Fruit fly (Drosophila melanogaster) S2 (cell line): ENCODE results near the gene TTLL1A.

Source experiments
- CG8478 ChIP-seq: fragments of >200 bp; optimal IDR thresholded peaks from 2 replicates; lab custom pipeline; 2018
- CTCF ChIP-seq, 2 experiments: fragments of >200 bp; optimal IDR thresholded peaks; 2 replicates each; lab custom pipeline; 2018

The TTLL1A gene

DNA sequence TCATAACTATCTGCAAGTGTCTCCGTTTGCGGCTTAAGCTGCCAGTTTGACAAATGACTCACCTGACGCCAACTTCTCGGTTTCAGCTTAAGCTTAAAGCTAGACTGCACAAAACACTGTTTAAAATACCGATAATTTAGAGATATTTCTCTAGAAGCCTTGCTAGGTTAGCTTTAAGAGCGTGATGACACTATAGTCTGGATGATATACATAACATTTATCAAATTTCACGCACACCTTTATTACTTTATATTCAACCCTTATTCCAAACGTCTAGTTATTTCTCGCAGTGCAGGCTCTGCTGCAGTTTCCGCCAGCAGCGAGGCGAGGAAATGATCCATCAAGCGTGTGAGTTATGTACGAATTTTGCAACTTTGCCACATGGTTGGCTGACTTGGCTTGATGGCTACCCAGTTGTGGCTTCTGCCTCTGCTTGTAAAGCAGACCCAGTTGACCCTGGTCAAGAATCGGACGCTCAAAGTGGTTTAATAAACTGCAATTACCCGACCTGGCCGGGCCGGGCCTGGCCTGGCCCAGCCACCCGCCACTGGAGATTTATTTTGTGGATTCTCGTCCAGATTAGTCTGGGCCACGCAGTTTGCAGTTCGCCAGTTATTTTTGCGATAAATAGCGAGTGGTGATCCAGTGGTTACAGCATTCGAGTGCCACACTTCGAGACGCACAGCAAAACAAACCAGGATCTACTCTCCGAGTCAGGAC, 16.0 kb upstream of the TTLL1A start, which contains the start of gene CG12998:
TSS of gene CG12998 (plus strand) at position 436 of the 720 bp plus-strand sequence.
- no peak for TF ChIP-seq CTCF (optimal IDR thresholded peaks at IDR 0.05; lab: Kevin White, UChicago)
- no peak for TF ChIP-seq CG8478 (lab: Kevin White, UChicago)

- no peak for TF ChIP-seq CTCF (optimal IDR thresholded peaks at IDR 0.05; lab: Kevin White, UChicago)
- TF ChIP-seq CG8478 (lab: Kevin White, UChicago): no peak
Observed at dm6 chrX:17215004-17215403, 12.6 kb upstream of the TTLL1A start, which contains the start of gene CG5162. CG5162 (plus strand) TSS chrX:17215304.

dm6 chrX:17212007-17212406, 9.6 kb upstream of the TTLL1A start, which contains the start of gene CG18258:
CG18258 (plus strand) TSS chrX:17212307.
- TF ChIP-seq CTCF (optimal IDR thresholded peaks at IDR 0.05; lab: Kevin White, UChicago) (no peak), CG8478 (lab: Kevin White, UChicago) (no peak)

DNA sequence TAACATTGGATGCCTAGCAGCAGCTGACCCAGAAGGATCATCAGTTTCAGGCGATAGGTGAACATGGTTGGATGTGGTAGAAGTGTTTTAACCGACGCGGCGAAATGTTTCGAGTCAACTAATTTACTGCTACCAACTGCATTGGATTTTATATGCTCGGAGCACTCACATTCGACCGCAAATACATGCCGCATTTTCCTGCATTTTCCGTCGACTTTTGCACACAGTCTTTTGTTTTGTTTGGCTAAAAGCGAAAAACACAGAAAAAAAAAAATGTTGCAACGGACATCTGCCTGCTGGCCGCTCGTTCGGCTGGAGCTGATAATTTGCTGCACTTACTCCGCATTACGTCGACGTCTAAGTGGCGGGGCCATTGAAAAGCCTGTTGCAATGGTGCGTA, 7.5 kb upstream of the TTLL1A start, which contains the start of gene CG12995:
TSS of gene CG12995 (minus strand) at position 101 of the 400 bp plus-strand sequence.
- TF ChIP-seq CTCF (optimal IDR thresholded peaks at IDR 0.05; lab: Kevin White, UChicago) (no peak), CG8478 (lab: Kevin White, UChicago) (no peak)

- TF ChIP-seq CTCF (optimal IDR thresholded peaks at IDR 0.05; lab: Kevin White, UChicago): no peak
- no peak for TF ChIP-seq CG8478 (lab: Kevin White, UChicago)
Observed at dm6 chrX:17207865-17208486, 5.6 kb upstream of the TTLL1A start, which contains the start of gene CG32563. CG32563 (plus strand) TSS chrX:17208436.

DNA sequence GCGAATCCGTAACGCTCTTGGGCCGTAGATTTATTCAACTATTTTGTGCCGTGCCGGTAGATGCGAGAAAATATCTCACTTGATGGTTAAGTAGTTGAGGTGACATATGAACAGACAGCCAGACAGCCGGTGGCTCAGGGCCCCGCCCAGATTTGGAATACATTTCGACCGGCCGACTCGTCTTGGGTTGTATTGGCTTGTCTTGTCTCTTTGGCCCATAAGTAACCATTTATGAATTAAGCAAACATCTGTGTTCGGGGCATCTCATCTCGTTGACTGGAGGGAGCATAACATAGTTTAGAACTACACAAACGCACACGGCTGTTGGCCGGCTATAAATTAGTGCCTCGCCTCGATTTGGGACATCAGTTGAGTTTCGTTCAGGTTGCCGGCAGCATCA, 3.6 kb upstream of the TTLL1A start, which contains the start of gene CG32564:
TSS of gene CG32564 (plus strand) at position 362 of the 400 bp plus-strand sequence.
- TF ChIP-seq CG8478 (lab: Kevin White, UChicago): no peak
- no peak for TF ChIP-seq CTCF (optimal IDR thresholded peaks at IDR 0.05; lab: Kevin White, UChicago)

- no peak for TF ChIP-seq CTCF (optimal IDR thresholded peaks at IDR 0.05; lab: Kevin White, UChicago)
- TF ChIP-seq CG8478 (lab: Kevin White, UChicago): no peak
Observed at dm6 chrX:17205028-17205427, 2.6 kb upstream of the TTLL1A start.

DNA sequence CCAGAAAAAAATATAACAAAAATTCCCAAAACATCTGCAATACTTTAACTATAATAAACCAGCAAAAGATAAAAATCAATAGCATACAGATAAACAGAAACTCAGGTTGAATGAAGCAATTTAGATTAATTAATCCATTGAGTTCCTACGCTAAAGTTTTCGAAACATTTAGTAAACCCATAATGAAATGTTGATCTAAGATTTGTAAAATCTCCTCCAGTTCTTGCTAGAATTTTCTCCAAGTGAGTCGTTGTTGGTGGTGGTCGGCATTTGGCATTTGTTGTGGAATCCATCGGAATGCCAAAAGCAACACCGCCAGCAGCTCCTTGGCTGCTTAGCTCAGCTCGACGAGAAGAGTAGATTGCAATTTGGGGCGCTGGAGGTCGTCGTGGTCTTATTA, 14.2 kb downstream of the TTLL1A start:
- TF ChIP-seq CG8478 (lab: Kevin White, UChicago) (no peak), CTCF (optimal IDR thresholded peaks at IDR 0.05; lab: Kevin White, UChicago) (no peak)

- no peak for TF ChIP-seq CTCF (optimal IDR thresholded peaks at IDR 0.05; lab: Kevin White, UChicago)
- no peak for TF ChIP-seq CG8478 (lab: Kevin White, UChicago)
Observed at dm6 chrX:17187495-17187894, 14.9 kb downstream of the TTLL1A start.

dm6 chrX:17186432-17186831, 16.0 kb downstream of the TTLL1A start:
- TF ChIP-seq CTCF (optimal IDR thresholded peaks at IDR 0.05; lab: Kevin White, UChicago) (no peak), CG8478 (lab: Kevin White, UChicago) (no peak)

DNA sequence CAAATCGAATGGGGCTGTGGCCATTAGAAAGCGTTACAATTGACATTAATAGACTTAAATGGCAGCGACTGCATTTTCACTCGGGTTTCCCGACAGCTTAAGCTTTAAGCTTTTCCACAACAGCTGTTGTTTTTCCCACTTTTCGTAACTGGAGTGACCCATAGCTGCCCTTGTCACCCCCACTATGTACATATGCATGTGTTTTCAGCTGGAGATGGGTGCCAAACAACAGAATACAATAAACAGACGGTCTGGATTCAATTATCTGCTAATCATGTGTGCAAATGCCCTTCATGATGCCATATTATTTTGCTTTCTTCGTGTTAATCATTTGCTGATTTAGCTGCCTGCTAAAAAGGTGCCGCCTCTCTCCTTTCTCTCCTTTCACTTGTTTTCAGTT, 18.9 kb downstream of the TTLL1A start:
- TF ChIP-seq CTCF (optimal IDR thresholded peaks at IDR 0.05; lab: Kevin White, UChicago) (no peak), CG8478 (lab: Kevin White, UChicago) (no peak)

DNA sequence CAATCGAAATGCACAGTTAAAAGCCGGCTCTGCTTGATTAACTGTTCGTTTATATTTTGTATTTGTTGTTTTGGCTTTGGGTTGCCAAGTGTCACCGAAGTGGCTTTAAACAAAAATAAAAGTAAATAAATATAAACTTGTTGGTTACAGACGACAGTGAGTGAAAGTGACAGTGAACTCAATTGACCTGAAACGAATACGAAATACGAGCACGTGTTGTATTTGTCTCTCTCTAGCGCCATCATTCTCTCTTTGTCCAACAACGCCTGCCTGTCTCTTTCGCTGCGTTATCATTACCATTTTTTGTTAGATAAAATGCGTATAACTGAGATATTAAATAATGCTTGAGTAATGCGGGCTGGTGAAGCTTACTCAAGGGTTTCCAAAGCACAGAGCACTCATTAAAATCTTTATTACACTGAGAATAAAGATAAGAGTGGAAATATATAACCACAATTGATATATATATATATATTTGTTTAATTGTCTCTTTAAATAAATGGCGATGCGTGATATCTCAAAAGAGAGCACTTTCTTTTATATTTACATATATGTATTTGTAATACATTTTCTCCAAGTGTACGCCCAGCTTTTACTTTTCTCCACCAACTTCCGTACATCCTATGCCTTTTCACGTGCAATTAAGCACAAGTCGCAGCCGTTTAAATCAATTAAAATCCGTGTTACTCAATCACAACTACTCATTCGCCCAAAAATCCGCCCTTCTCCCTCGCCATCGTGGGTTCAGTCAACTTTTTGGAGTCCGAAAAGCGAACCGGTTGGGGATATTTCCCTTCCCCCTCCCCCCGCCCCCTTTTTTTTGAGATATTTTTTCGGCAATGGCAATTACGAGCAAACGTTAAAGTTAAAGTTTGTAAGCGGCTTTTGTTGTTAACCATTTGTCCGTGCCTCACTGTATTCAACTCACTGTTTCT, 20.9 kb downstream of the TTLL1A start:
- no peak for TF ChIP-seq CG8478 (lab: Kevin White, UChicago)
- TF ChIP-seq CTCF (optimal IDR thresholded peaks at IDR 0.05; lab: Kevin White, UChicago): no peak

DNA sequence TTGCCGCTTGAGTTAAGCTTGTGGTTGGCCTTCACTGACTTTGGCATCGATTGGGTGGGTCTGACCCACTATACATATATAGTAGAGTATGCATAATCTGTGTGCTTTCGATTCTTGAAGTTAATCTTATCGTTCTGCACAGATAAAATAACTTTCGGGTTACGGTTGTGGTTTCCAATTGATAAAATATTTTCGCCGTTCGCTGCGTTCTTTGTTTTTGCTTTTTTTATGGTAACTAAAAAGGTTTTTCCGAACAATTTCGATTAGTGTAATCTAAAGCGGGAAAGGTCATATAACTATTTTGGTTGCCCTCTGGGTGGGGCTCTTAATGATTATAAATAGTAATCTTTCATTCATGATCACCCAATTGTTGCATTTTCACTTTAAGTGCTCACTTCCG, 21.9 kb downstream of the TTLL1A start:
- TF ChIP-seq CTCF (optimal IDR thresholded peaks at IDR 0.05; lab: Kevin White, UChicago): no peak

- TF ChIP-seq CTCF (optimal IDR thresholded peaks at IDR 0.05; lab: Kevin White, UChicago) (no peak), CG8478 (lab: Kevin White, UChicago) (no peak)
Observed at dm6 chrX:17178484-17178921, 23.9 kb downstream of the TTLL1A start.
